Worm (Caenorhabditis elegans) whole organism, L4 larva: Measurements from ENCODE around the gene pxl-1.

ENCODE experiments used
- F37D6.2 ChIP-seq: sonication (generic microtip); optimal IDR thresholded peaks from 2 replicates; lab custom pipeline; 2016; ENCODE audit warnings: mild to moderate bottlenecking, missing genetic modification characterization, missing compliant biosample characterization
- R02D3.7 ChIP-seq: fragments of 150-350 bp; sonication (generic microtip); optimal IDR thresholded peaks from 3 replicates; lab custom pipeline; 2014; ENCODE audit warnings: missing biosample characterization, missing genetic modification characterization
- T20F7.1 ChIP-seq: fragments of 200-800 bp; sonication (Bioruptor generic); optimal IDR thresholded peaks from 2 replicates; lab custom pipeline; 2018; ENCODE audit warnings: mild to moderate bottlenecking, missing genetic modification characterization, missing compliant biosample characterization
- T26A8.4 ChIP-seq: fragments of 200-800 bp; sonication (Bioruptor generic); IDR thresholded peaks from 2 replicates; pipeline ENCODE4 v1.3.6; 2022; ENCODE audit warnings: missing genetic modification characterization, missing compliant biosample characterization
- Y48G9A.11 ChIP-seq: fragments of 200-800 bp; sonication (Bioruptor generic); IDR thresholded peaks from 2 replicates; pipeline ENCODE4 v1.3.6; 2022; ENCODE audit warnings: missing genetic modification reagents, missing genetic modification characterization, missing compliant biosample characterization
- Y5F2A.4 ChIP-seq: fragments of 200-800 bp; sonication (Bioruptor generic); optimal IDR thresholded peaks from 2 replicates; lab custom pipeline; 2018; ENCODE audit warnings: mild to moderate bottlenecking, missing genetic modification characterization, missing compliant biosample characterization
- Y75B8A.6 ChIP-seq: fragments of 200-800 bp; sonication (Bioruptor generic); IDR thresholded peaks from 2 replicates; pipeline ENCODE4 v1.3.6; 2022; ENCODE audit warnings: missing genetic modification reagents, missing genetic modification characterization, missing compliant biosample characterization
- aha-1 ChIP-seq: fragments of 150-350 bp; peaks from one replicate; lab custom pipeline; 2014; ENCODE audit warnings: missing biosample characterization, missing genetic modification characterization
- arid-1 ChIP-seq: fragments of 200-800 bp; sonication (Bioruptor generic); conservative IDR thresholded peaks from 2 replicates; pipeline ENCODE4 v1.3.6; 2022; ENCODE audit warnings: missing genetic modification reagents, missing genetic modification characterization, missing compliant biosample characterization
- ceh-32 ChIP-seq: sonication (generic microtip); optimal IDR thresholded peaks from 2 replicates; lab custom pipeline; 2016; ENCODE audit warnings: mild to moderate bottlenecking, missing genetic modification characterization, missing compliant biosample characterization; ENCODE audit not compliant: poor library complexity
- ctbp-1 ChIP-seq: fragments of 200-800 bp; sonication (Bioruptor generic); IDR thresholded peaks from 2 replicates; pipeline ENCODE4 v1.3.6; 2022; ENCODE audit warnings: missing genetic modification reagents, missing genetic modification characterization, missing compliant biosample characterization
- daf-16 ChIP-seq, 3 experiments: sonication (generic microtip); optimal IDR thresholded peaks; 2 replicates each; lab custom pipeline; 2016 to 2017; ENCODE audit warnings: missing genetic modification characterization in 3 of 3, missing genetic modification reagents in 3 of 3, mild to moderate bottlenecking in 2 of 3, missing compliant biosample characterization in 2 of 3, missing biosample characterization in 1 of 3, moderate library complexity in 1 of 3
- dpl-1 ChIP-seq: fragments of 150-350 bp; optimal IDR thresholded peaks from 2 replicates; lab custom pipeline; 2014; ENCODE audit warnings: missing biosample characterization, missing genetic modification reagents, missing genetic modification characterization
- duxl-1 ChIP-seq: sonication (generic microtip); optimal IDR thresholded peaks from 2 replicates; lab custom pipeline; 2016; ENCODE audit warnings: mild to moderate bottlenecking, missing genetic modification characterization, moderate library complexity, missing compliant biosample characterization; ENCODE audit not compliant: poor library complexity
- dve-1 ChIP-seq: sonication (generic microtip); optimal IDR thresholded peaks from 2 replicates; lab custom pipeline; 2017; ENCODE audit warnings: antibody characterized with exemption, mild to moderate bottlenecking, missing genetic modification characterization, missing compliant biosample characterization; ENCODE audit not compliant: insufficient read depth
- gei-8 ChIP-seq: fragments of 200-800 bp; sonication (Bioruptor generic); optimal IDR thresholded peaks from 2 replicates; lab custom pipeline; 2018; ENCODE audit warnings: mild to moderate bottlenecking, missing genetic modification characterization, missing compliant biosample characterization
- hif-1 ChIP-seq, 2 experiments: sonication (generic microtip); optimal IDR thresholded peaks; 2 replicates each; lab custom pipeline; 2016 to 2017; ENCODE audit warnings: missing compliant biosample characterization in 2 of 2, missing genetic modification characterization in 2 of 2, missing genetic modification reagents in 2 of 2, missing genotype in 2 of 2, mild to moderate bottlenecking in 1 of 2
- hlh-11 ChIP-seq: fragments of 200-800 bp; sonication (Bioruptor generic); optimal IDR thresholded peaks from 2 replicates; lab custom pipeline; 2018; ENCODE audit warnings: mild to moderate bottlenecking, missing genetic modification characterization, missing compliant biosample characterization
- hlh-30 ChIP-seq: sonication (generic microtip); optimal IDR thresholded peaks from 2 replicates; lab custom pipeline; 2017; ENCODE audit warnings: antibody characterized with exemption, mild to moderate bottlenecking, missing genetic modification characterization, missing compliant biosample characterization; ENCODE audit not compliant: insufficient read depth
- hmg-1.1 ChIP-seq: fragments of 200-800 bp; sonication (Bioruptor generic); IDR thresholded peaks from 2 replicates; pipeline ENCODE4 v1.3.6; 2022; ENCODE audit warnings: missing genetic modification reagents, missing genetic modification characterization, missing compliant biosample characterization
- lin-38 ChIP-seq: fragments of 200-800 bp; sonication (Bioruptor generic); IDR thresholded peaks from 2 replicates; pipeline ENCODE4 v1.3.6; 2022; ENCODE audit warnings: missing genetic modification reagents, missing genetic modification characterization, missing compliant biosample characterization
- lin-39 ChIP-seq: fragments of 150-350 bp; optimal IDR thresholded peaks from 2 replicates; lab custom pipeline; 2014; ENCODE audit warnings: missing biosample characterization, missing genetic modification reagents, missing genetic modification characterization
- lsy-2 ChIP-seq, 2 experiments: fragments of 150-350 bp in 1 of 2; sonication (generic microtip) in 1 of 2; optimal IDR thresholded peaks; 2 replicates each; lab custom pipeline; 2014 to 2017; ENCODE audit warnings: missing biosample characterization in 2 of 2, missing genetic modification characterization in 2 of 2
- madf-9 ChIP-seq: fragments of 200-800 bp; sonication (Bioruptor generic); conservative IDR thresholded peaks from 2 replicates; pipeline ENCODE4 v1.3.6; 2022; ENCODE audit warnings: missing genetic modification reagents, missing genetic modification characterization, missing compliant biosample characterization
- mep-1 ChIP-seq: fragments of 150-350 bp; sonication (generic microtip); optimal IDR thresholded peaks from 3 replicates; lab custom pipeline; 2014; ENCODE audit warnings: missing biosample characterization, missing genetic modification characterization
- mes-2 ChIP-seq: sonication (generic microtip); optimal IDR thresholded peaks from 2 replicates; lab custom pipeline; 2016; ENCODE audit warnings: missing genotype, mild to moderate bottlenecking, missing genetic modification characterization, missing compliant biosample characterization; ENCODE audit not compliant: poor library complexity, severe bottlenecking
- mxl-3 ChIP-seq: fragments of 200-800 bp; sonication (Bioruptor generic); optimal IDR thresholded peaks from 2 replicates; lab custom pipeline; 2018; ENCODE audit warnings: mild to moderate bottlenecking, missing genetic modification characterization, missing compliant biosample characterization
- nhr-10 ChIP-seq: fragments of 150-350 bp; optimal IDR thresholded peaks from 2 replicates; lab custom pipeline; 2014; ENCODE audit warnings: missing biosample characterization, missing genetic modification characterization
- nhr-102 ChIP-seq: sonication (generic microtip); optimal IDR thresholded peaks from 2 replicates; lab custom pipeline; 2016; ENCODE audit warnings: mild to moderate bottlenecking, missing genetic modification characterization, moderate library complexity, missing compliant biosample characterization
- nhr-28 ChIP-seq: fragments of 150-350 bp; optimal IDR thresholded peaks from 2 replicates; lab custom pipeline; 2014; ENCODE audit warnings: missing biosample characterization, missing genetic modification characterization
- nhr-6 ChIP-seq: fragments of 150-350 bp; optimal IDR thresholded peaks from 2 replicates; lab custom pipeline; 2014; ENCODE audit warnings: missing biosample characterization, missing genetic modification characterization
- nhr-77 ChIP-seq: fragments of 150-350 bp; optimal IDR thresholded peaks from 2 replicates; lab custom pipeline; 2014; ENCODE audit warnings: missing biosample characterization, missing genetic modification characterization
- pha-4 ChIP-seq, 2 experiments: fragments of 150-350 bp in 1 of 2; fragments of 200-800 bp in 1 of 2; sonication (Bioruptor generic) in 1 of 2; IDR thresholded peaks in 1 of 2; optimal IDR thresholded peaks in 1 of 2; 2 replicates each; pipeline versions ENCODE4 v1.3.6 to Lab custom; 2014 to 2022; ENCODE audit warnings: missing genetic modification characterization in 2 of 2, missing genetic modification reagents in 2 of 2, missing biosample characterization in 1 of 2, missing compliant biosample characterization in 1 of 2
- rbr-2 ChIP-seq: sonication (generic microtip); optimal IDR thresholded peaks from 2 replicates; lab custom pipeline; 2016; ENCODE audit warnings: missing genotype, missing genetic modification characterization, missing compliant biosample characterization
- set-16 ChIP-seq: fragments of 200-800 bp; sonication (Bioruptor generic); IDR thresholded peaks from 2 replicates; pipeline ENCODE4 v1.3.6; 2022; ENCODE audit warnings: missing genetic modification reagents, missing genetic modification characterization, missing compliant biosample characterization
- vab-7 ChIP-seq: fragments of 200-800 bp; sonication (Bioruptor generic); IDR thresholded peaks from 2 replicates; pipeline ENCODE4 v1.3.6; 2022; ENCODE audit warnings: missing genetic modification reagents, missing genetic modification characterization, missing compliant biosample characterization
- zag-1 ChIP-seq: fragments of 150-350 bp; optimal IDR thresholded peaks from 2 replicates; lab custom pipeline; 2014; ENCODE audit warnings: missing biosample characterization, missing genetic modification characterization
- zip-2 ChIP-seq: fragments of 150-350 bp; optimal IDR thresholded peaks from 2 replicates; lab custom pipeline; 2014; ENCODE audit warnings: missing biosample characterization, missing genetic modification characterization

The pxl-1 gene

ce11 chrIII:5932853-5933252, 37.0 kb upstream of the pxl-1 start, which contains the start of gene zmp-1:
zmp-1 (minus strand) TSS chrIII:5932953.
- TF ChIP-seq nhr-28 (no peak), arid-1 (no peak), daf-16 (GFP tag; optimal IDR thresholded peaks at IDR 0.05; lab: Kevin White, UChicago) (no peak), daf-16 (tag; optimal IDR thresholded peaks at IDR 0.05; lab: Kevin White, UChicago) (peak; percentile 67), set-16 (GFP tag; lab: Robert Waterston, UW) (no peak), gei-8 (GFP tag; lab: Kevin White, UChicago) (no peak), hif-1 (tag; optimal IDR thresholded peaks at IDR 0.05; lab: Kevin White, UChicago) (no peak)

ce11 chrIII:5931433-5931994, 35.7 kb upstream of the pxl-1 start, which contains the start of gene EGAP1.5:
EGAP1.5 (plus strand) TSS chrIII:5931721.
- no peak for TF ChIP-seq Y48G9A.11 (GFP tag; lab: Robert Waterston, UW)
- peak; percentile 15 for TF ChIP-seq hlh-11 (tag; lab: Kevin White, UChicago)

ce11 chrIII:5930659-5931058, 34.8 kb upstream of the pxl-1 start:
- TF ChIP-seq hlh-30 (tag; lab: Kevin White, UChicago), result peak; percentile 14
- peak in 1 of 2 experiments; percentile 19 for TF ChIP-seq daf-16 (GFP tag; optimal IDR thresholded peaks at IDR 0.05; lab: Kevin White, UChicago)
- TF ChIP-seq daf-16 (tag; optimal IDR thresholded peaks at IDR 0.05; lab: Kevin White, UChicago), result no peak
- no peak for TF ChIP-seq dpl-1 (GFP tag; lab: Kevin White, UChicago)
- TF ChIP-seq, all 104 proteins: peak for 2

- TF ChIP-seq T20F7.1 (GFP tag; lab: Kevin White, UChicago), result peak; percentile 23
- no peak for TF ChIP-seq ctbp-1 (GFP tag; lab: Robert Waterston, UW)
- TF ChIP-seq Y75B8A.6 (GFP tag; lab: Robert Waterston, UW), result no peak
- TF ChIP-seq rbr-2 (tag; lab: Kevin White, UChicago), result peak; percentile 38
- TF ChIP-seq dve-1, result peak; percentile 37
- TF ChIP-seq madf-9 (GFP tag; lab: Robert Waterston, UW), result no peak
- 0 out of 2 replicates have a peak, but pooled peaks have one; percentile 6 for TF ChIP-seq hmg-1.1 (GFP tag; lab: Robert Waterston, UW)
- no peak for TF ChIP-seq R02D3.7
- peak; percentile 88 for TF ChIP-seq lin-38 (GFP tag; lab: Robert Waterston, UW)
- TF ChIP-seq mes-2, result no peak
- TF ChIP-seq mxl-3 (GFP tag; lab: Kevin White, UChicago), result no peak
- TF ChIP-seq lin-39 (tag; lab: Kevin White, UChicago), result no peak
- TF ChIP-seq nhr-77, result no peak
- TF ChIP-seq nhr-6 (tag; lab: Kevin White, UChicago), result peak; percentile 12
- peak; percentile 15 for TF ChIP-seq duxl-1 (tag; lab: Kevin White, UChicago)
- peak in 1 of 2 experiments; percentile 84 for TF ChIP-seq lsy-2 (tag; optimal IDR thresholded peaks at IDR 0.05; lab: Kevin White, UChicago)
- TF ChIP-seq pha-4 (GFP tag; IDR thresholded peaks at IDR 0.05; lab: Robert Waterston, UW), result no peak
- TF ChIP-seq pha-4 (tag; optimal IDR thresholded peaks at IDR 0.05; lab: Kevin White, UChicago), result peak; percentile 51
- TF ChIP-seq nhr-102, result no peak
- TF ChIP-seq daf-16 (GFP tag; optimal IDR thresholded peaks at IDR 0.05; lab: Kevin White, UChicago), result no peak
- peak; percentile 31 for TF ChIP-seq daf-16 (tag; optimal IDR thresholded peaks at IDR 0.05; lab: Kevin White, UChicago)
- no peak for TF ChIP-seq ceh-32 (tag; lab: Kevin White, UChicago)
- no peak for TF ChIP-seq T26A8.4 (GFP tag; lab: Robert Waterston, UW)
- TF ChIP-seq mep-1 (tag; lab: Kevin White, UChicago), result peak; percentile 38
- TF ChIP-seq vab-7 (GFP tag; lab: Robert Waterston, UW), result no peak
- TF ChIP-seq zag-1 (tag; lab: Kevin White, UChicago), result no peak
- TF ChIP-seq zip-2 (tag; lab: Kevin White, UChicago), result no peak
- no peak for TF ChIP-seq nhr-10 (tag; lab: Kevin White, UChicago)
- peak in 1 of 2 experiments; percentile 28 for TF ChIP-seq hif-1 (tag; optimal IDR thresholded peaks at IDR 0.05; lab: Kevin White, UChicago)
- TF ChIP-seq aha-1, result peak; percentile 9
- no peak for TF ChIP-seq Y5F2A.4
- TF ChIP-seq dpl-1 (GFP tag; lab: Kevin White, UChicago), result peak; percentile 65
- no peak for TF ChIP-seq F37D6.2 (tag; lab: Kevin White, UChicago)
- TF ChIP-seq, all 104 proteins: peak for 14
Measured at ce11 chrIII:5925724-5926123, 29.9 kb upstream of the pxl-1 start, which contains the start of the genes dnc-2 and bcl-7. dnc-2 (minus strand) TSS chrIII:5925756. bcl-7 (plus strand) TSS chrIII:5926086.
